Fruit fly (Drosophila melanogaster) whole organism, embryonic: ENCODE results near the gene CG12118.

Experiments
- Atf-2 ChIP-seq: fragments of 200-800 bp; sonication (Bioruptor generic); optimal IDR thresholded peaks from 2 replicates; lab custom pipeline; 2016; ENCODE audit warnings: missing biosample characterization, missing genetic modification characterization
- Awh ChIP-seq: fragments of 200-800 bp; sonication (Bioruptor generic); IDR thresholded peaks from 2 replicates; pipeline ENCODE4, ENCODE4 v1.3.6; 2022; ENCODE audit warnings: missing biosample characterization, missing genetic modification characterization
- Bteb2 ChIP-seq: fragments of 200-800 bp; sonication (Bioruptor generic); optimal IDR thresholded peaks from 2 replicates; lab custom pipeline; 2016; ENCODE audit warnings: missing biosample characterization, missing genetic modification characterization
- CG10366 ChIP-seq: fragments of 200-800 bp; sonication (Bioruptor generic); IDR thresholded peaks from 2 replicates; pipeline ENCODE4 v1.3.6; 2022; ENCODE audit warnings: missing biosample characterization, missing genetic modification characterization
- CG11398 ChIP-seq: fragments of 200-800 bp; sonication (Bioruptor generic); optimal IDR thresholded peaks from 2 replicates; lab custom pipeline; 2016; ENCODE audit warnings: missing biosample characterization, missing genetic modification characterization
- CG11696 ChIP-seq: fragments of 200-800 bp; sonication (Bioruptor generic); IDR thresholded peaks from 2 replicates; pipeline ENCODE4 v1.3.6; 2022; ENCODE audit warnings: missing biosample characterization, missing genetic modification characterization
- CG12391 ChIP-seq: fragments of 200-800 bp; sonication (Bioruptor generic); optimal IDR thresholded peaks from 3 replicates; lab custom pipeline; 2018; ENCODE audit warnings: missing biosample characterization, mild to moderate bottlenecking, missing genetic modification characterization, moderate library complexity
- CG14710 ChIP-seq: fragments of 200-800 bp; sonication (Bioruptor generic); optimal IDR thresholded peaks from 3 replicates; lab custom pipeline; 2019; ENCODE audit warnings: missing biosample characterization, mild to moderate bottlenecking, missing genetic modification characterization, moderate library complexity
- CG15601 ChIP-seq: fragments of 200-800 bp; sonication (Bioruptor generic); optimal IDR thresholded peaks from 3 replicates; lab custom pipeline; 2019; ENCODE audit warnings: missing biosample characterization, mild to moderate bottlenecking, missing genetic modification characterization, moderate library complexity
- CG1602 ChIP-seq: fragments of 200-800 bp; sonication (Bioruptor generic); optimal IDR thresholded peaks from 3 replicates; lab custom pipeline; 2016; ENCODE audit warnings: missing biosample characterization, missing genetic modification characterization
- CG1647 ChIP-seq: fragments of 200-800 bp; sonication (Bioruptor generic); optimal IDR thresholded peaks from 3 replicates; lab custom pipeline; 2016; ENCODE audit warnings: missing biosample characterization, missing genetic modification characterization
- CG16815 ChIP-seq: fragments of 200-800 bp; sonication (Bioruptor generic); optimal IDR thresholded peaks from 3 replicates; lab custom pipeline; 2017; ENCODE audit warnings: missing biosample characterization, mild to moderate bottlenecking, missing genetic modification characterization
- CG16863 ChIP-seq: fragments of 200-800 bp; sonication (Bioruptor generic); optimal IDR thresholded peaks from 3 replicates; lab custom pipeline; 2016; ENCODE audit warnings: missing biosample characterization, missing genetic modification characterization
- CG18262 ChIP-seq: fragments of 200-800 bp; optimal IDR thresholded peaks from 3 replicates; lab custom pipeline; 2019; ENCODE audit warnings: missing biosample characterization, mild to moderate bottlenecking, missing genetic modification characterization, moderate library complexity
- CG31441 ChIP-seq: fragments of 200-800 bp; sonication (Bioruptor generic); IDR thresholded peaks from 2 replicates; pipeline ENCODE4 v1.3.6; 2022; ENCODE audit warnings: missing biosample characterization, missing genetic modification characterization
- CG33213 ChIP-seq: fragments of 200-800 bp; sonication (Bioruptor generic); optimal IDR thresholded peaks from 3 replicates; lab custom pipeline; 2016; ENCODE audit warnings: missing biosample characterization, missing genetic modification characterization
- CG4404 ChIP-seq: fragments of 200-800 bp; sonication (Bioruptor generic); IDR thresholded peaks from 2 replicates; pipeline ENCODE4 v1.3.6; 2022; ENCODE audit warnings: missing biosample characterization, missing genetic modification characterization
- CG4424 ChIP-seq: fragments of 200-800 bp; sonication (Bioruptor generic); optimal IDR thresholded peaks from 3 replicates; lab custom pipeline; 2016; ENCODE audit warnings: missing biosample characterization, missing genetic modification characterization
- CG5245 ChIP-seq: fragments of 200-800 bp; sonication (Bioruptor generic); optimal IDR thresholded peaks from 3 replicates; lab custom pipeline; 2016; ENCODE audit warnings: missing biosample characterization, missing genetic modification characterization
- CG6683 ChIP-seq: fragments of 200-800 bp; sonication (Bioruptor generic); optimal IDR thresholded peaks from 2 replicates; lab custom pipeline; 2017; ENCODE audit warnings: missing biosample characterization, mild to moderate bottlenecking, missing genetic modification characterization, missing genetic modification reagents
- CG8388 ChIP-seq: fragments of 200-800 bp; sonication (Bioruptor generic); optimal IDR thresholded peaks from 2 replicates; lab custom pipeline; 2019; ENCODE audit warnings: missing biosample characterization, mild to moderate bottlenecking, missing genetic modification characterization, moderate library complexity
- Dfd ChIP-seq, 2 experiments: fragments of >200 bp; optimal IDR thresholded peaks; 2 replicates each; lab custom pipeline; 2017; ENCODE audit warnings: missing biosample characterization in 2 of 2, missing genetic modification characterization in 2 of 2
- E2f2 ChIP-seq: fragments of 200-800 bp; sonication (Bioruptor generic); IDR thresholded peaks from 2 replicates; pipeline ENCODE4 v1.3.6; 2022; ENCODE audit warnings: missing biosample characterization, missing genetic modification characterization
- HHEX ChIP-seq: fragments of 200-800 bp; sonication (Bioruptor generic); optimal IDR thresholded peaks from 3 replicates; lab custom pipeline; 2017; ENCODE audit warnings: missing biosample characterization, mild to moderate bottlenecking, missing genetic modification characterization, missing genetic modification reagents
- Jarid2 ChIP-seq: fragments of 200-800 bp; sonication (Bioruptor generic); optimal IDR thresholded peaks from 3 replicates; lab custom pipeline; 2017; ENCODE audit warnings: mild to moderate bottlenecking, missing biosample characterization, missing genetic modification reagents, missing genetic modification characterization
- Myb ChIP-seq: fragments of 200-800 bp; sonication (Bioruptor generic); optimal IDR thresholded peaks from 2 replicates; lab custom pipeline; 2016; ENCODE audit warnings: missing biosample characterization, missing genetic modification characterization
- Neu2 ChIP-seq: fragments of 200-800 bp; sonication (Bioruptor generic); optimal IDR thresholded peaks from 3 replicates; lab custom pipeline; 2016; ENCODE audit warnings: missing biosample characterization, missing genetic modification characterization, borderline replicate concordance
- Nf-YC ChIP-seq: fragments of 200-800 bp; optimal IDR thresholded peaks from 3 replicates; lab custom pipeline; 2019; ENCODE audit warnings: missing biosample characterization, mild to moderate bottlenecking, missing genetic modification characterization, moderate library complexity
- Rx ChIP-seq: fragments of 200-800 bp; sonication (Bioruptor generic); IDR thresholded peaks from 2 replicates; pipeline ENCODE4 v1.3.6; 2022; ENCODE audit warnings: missing biosample characterization, missing genetic modification characterization
- YL-1 ChIP-seq: fragments of 200-800 bp; sonication (Bioruptor generic); optimal IDR thresholded peaks from 3 replicates; lab custom pipeline; 2017; ENCODE audit warnings: missing biosample characterization, mild to moderate bottlenecking, missing genetic modification characterization
- abd-A ChIP-seq: fragments of 200-800 bp; sonication (Bioruptor generic); optimal IDR thresholded peaks from 3 replicates; lab custom pipeline; 2019; ENCODE audit warnings: missing biosample characterization, mild to moderate bottlenecking, missing genetic modification characterization, moderate library complexity
- cad ChIP-seq: fragments of >200 bp; optimal IDR thresholded peaks from 2 replicates; lab custom pipeline; 2017; ENCODE audit warnings: missing biosample characterization, missing genetic modification characterization
- cwo ChIP-seq: fragments of 200-800 bp; sonication (Bioruptor generic); optimal IDR thresholded peaks from 3 replicates; lab custom pipeline; 2017; ENCODE audit warnings: missing biosample characterization, missing genetic modification characterization, mild to moderate bottlenecking, moderate library complexity, missing genetic modification reagents
- danr ChIP-seq: fragments of 200-800 bp; sonication (Bioruptor generic); IDR thresholded peaks from 2 replicates; pipeline ENCODE4 v1.3.6; 2022; ENCODE audit warnings: missing biosample characterization, missing genetic modification characterization
- dati ChIP-seq: fragments of 200-800 bp; sonication (Bioruptor generic); IDR thresholded peaks from 2 replicates; pipeline ENCODE4 v1.3.6; 2022; ENCODE audit warnings: missing biosample characterization, missing genetic modification characterization
- disco-r ChIP-seq: fragments of 200-800 bp; sonication (Bioruptor generic); optimal IDR thresholded peaks from 2 replicates; lab custom pipeline; 2016; ENCODE audit warnings: missing biosample characterization, missing genetic modification characterization
- eyg ChIP-seq: fragments of 200-800 bp; sonication (Bioruptor generic); optimal IDR thresholded peaks from 3 replicates; lab custom pipeline; 2016; ENCODE audit warnings: missing biosample characterization, missing genetic modification characterization
- gcm ChIP-seq: fragments of 200-800 bp; sonication (Bioruptor generic); optimal IDR thresholded peaks from 2 replicates; lab custom pipeline; 2019; ENCODE audit warnings: missing biosample characterization, mild to moderate bottlenecking, missing genetic modification characterization, moderate library complexity
- inv ChIP-seq: fragments of 200-800 bp; sonication (Bioruptor generic); IDR thresholded peaks from 2 replicates; pipeline ENCODE4 v1.3.6; 2022; ENCODE audit warnings: missing biosample characterization, missing genetic modification characterization; ENCODE audit not compliant: partially characterized antibody
- kni ChIP-seq: fragments of 200-800 bp; sonication (Bioruptor generic); optimal IDR thresholded peaks from 3 replicates; lab custom pipeline; 2017; ENCODE audit warnings: mild to moderate bottlenecking, missing biosample characterization, missing genetic modification reagents, missing genetic modification characterization
- pfk ChIP-seq: fragments of 200-800 bp; sonication (Bioruptor generic); optimal IDR thresholded peaks from 2 replicates; lab custom pipeline; 2018; ENCODE audit warnings: missing biosample characterization, mild to moderate bottlenecking, missing genetic modification characterization, moderate library complexity
- pum ChIP-seq: fragments of 200-800 bp; sonication (Bioruptor generic); optimal IDR thresholded peaks from 2 replicates; lab custom pipeline; 2016; ENCODE audit warnings: missing biosample characterization, missing genetic modification characterization
- scrt ChIP-seq: fragments of 200-800 bp; sonication (Bioruptor generic); optimal IDR thresholded peaks from 2 replicates; lab custom pipeline; 2018; ENCODE audit warnings: missing biosample characterization, mild to moderate bottlenecking, missing genetic modification characterization, moderate library complexity
- sima ChIP-seq: fragments of 200-800 bp; sonication (Bioruptor generic); optimal IDR thresholded peaks from 2 replicates; lab custom pipeline; 2016; ENCODE audit warnings: missing biosample characterization, missing genetic modification characterization
- slbo ChIP-seq: fragments of 200-800 bp; sonication (Bioruptor generic); IDR thresholded peaks from 2 replicates; pipeline ENCODE4 v1.3.6; 2022; ENCODE audit warnings: missing biosample characterization, missing genetic modification characterization
- ssp ChIP-seq: fragments of 200-800 bp; sonication (Bioruptor generic); IDR thresholded peaks from 2 replicates; pipeline ENCODE4 v1.3.6; 2022; ENCODE audit warnings: missing biosample characterization, missing genetic modification characterization
- sug ChIP-seq: fragments of 200-800 bp; optimal IDR thresholded peaks from 2 replicates; lab custom pipeline; 2019; ENCODE audit warnings: missing biosample characterization, mild to moderate bottlenecking, missing genetic modification characterization, moderate library complexity
- tin ChIP-seq: fragments of 200-800 bp; sonication (Bioruptor generic); optimal IDR thresholded peaks from 3 replicates; lab custom pipeline; 2016; ENCODE audit warnings: missing biosample characterization, missing genetic modification characterization
- tll ChIP-seq, 2 experiments: fragments of 200-800 bp in 1 of 2; fragments of >200 bp in 1 of 2; sonication (Bioruptor generic) in 1 of 2; optimal IDR thresholded peaks; 2 replicates each; lab custom pipeline; 2017 to 2019; ENCODE audit warnings: missing biosample characterization in 2 of 2, missing genetic modification characterization in 2 of 2, mild to moderate bottlenecking in 1 of 2, moderate library complexity in 1 of 2
- unc-4 ChIP-seq: fragments of 200-800 bp; sonication (Bioruptor generic); IDR thresholded peaks from 2 replicates; pipeline ENCODE4 v1.3.6; 2022; ENCODE audit warnings: missing biosample characterization, missing genetic modification characterization; ENCODE audit not compliant: partially characterized antibody

The CG12118 gene

DNA sequence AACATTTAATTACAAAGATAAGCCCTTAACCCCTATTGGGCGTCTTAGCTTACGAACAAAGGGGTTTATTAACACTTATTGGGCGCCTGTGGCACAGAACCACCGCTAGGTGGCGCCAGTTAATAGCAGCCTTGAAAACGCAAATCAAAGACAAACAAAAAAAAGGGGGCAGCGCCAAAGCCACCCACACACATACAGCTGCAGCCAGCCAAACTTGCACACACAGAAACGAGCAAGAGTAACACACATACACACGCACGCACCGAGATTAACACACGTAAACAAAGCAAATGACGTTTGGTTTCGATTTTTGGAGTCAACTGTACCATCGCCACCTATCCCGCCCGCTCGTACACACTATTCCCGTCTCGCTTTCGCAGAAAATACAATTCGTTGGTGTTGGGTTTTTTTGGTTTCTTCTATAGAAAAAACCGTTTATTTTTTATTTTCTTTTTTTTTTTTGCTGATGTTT, 44.1 kb downstream of the CG12118 start (continued):
- TF ChIP-seq CG18262 (peak; percentile 11), pum (GFP tag; lab: Kevin White, UChicago) (no peak), CG11696 (GFP tag; lab: Robert Waterston, UW) (0 out of 2 replicates have a peak, but pooled peaks have one; percentile 29), inv (no peak), slbo (GFP tag; lab: Robert Waterston, UW) (peak; percentile 44; the same call in 1 of the 2 replicates), CG4424 (GFP tag; lab: Kevin White, UChicago) (no peak), CG33213 (GFP tag; lab: Kevin White, UChicago) (no peak), Nf-YC (peak; percentile 76), CG1602 (no peak), abd-A (tag; lab: Kevin White, UChicago) (no peak), CG14710 (tag; lab: Kevin White, UChicago) (peak; percentile 15), YL-1 (GFP tag; lab: Kevin White, UChicago) (peak; percentile 58), Rx (GFP tag; lab: Robert Waterston, UW) (no peak), CG11398 (GFP tag; lab: Kevin White, UChicago) (no peak), Awh (GFP tag; lab: Robert Waterston, UW) (no peak; the same call in 1 of the 2 replicates), E2f2 (GFP tag; lab: Robert Waterston, UW) (peak; percentile 30; the same call in 1 of the 2 replicates), eyg (GFP tag; lab: Kevin White, UChicago) (no peak), tll (GFP tag; optimal IDR thresholded peaks at IDR 0.05; lab: Kevin White, UChicago) (peak in 1 of 2 experiments; percentile 22), CG10366 (GFP tag; lab: Robert Waterston, UW) (0 out of 2 replicates have a peak, but pooled peaks have one; percentile 18), scrt (peak; percentile 12), CG31441 (GFP tag; lab: Robert Waterston, UW) (0 out of 2 replicates have a peak, but pooled peaks have one; percentile 14), dati (GFP tag; lab: Robert Waterston, UW) (no peak), disco-r (no peak), Bteb2 (peak; percentile 17), CG6683 (GFP tag; lab: Kevin White, UChicago) (no peak), tin (GFP tag; lab: Kevin White, UChicago) (no peak), CG8388 (GFP tag; lab: Kevin White, UChicago) (no peak), CG15601 (peak; percentile 24), danr (GFP tag; lab: Robert Waterston, UW) (no peak), HHEX (GFP tag; lab: Kevin White, UChicago) (peak; percentile 3), CG4404 (GFP tag; lab: Robert Waterston, UW) (no peak), Atf-2 (no peak), pfk (GFP tag; lab: Kevin White, UChicago) (no peak), cwo (GFP tag; lab: Kevin White, UChicago) (peak; percentile 39), Neu2 (no peak), Jarid2 (GFP tag; lab: Kevin White, UChicago) (no peak), gcm (GFP tag; lab: Kevin White, UChicago) (peak; percentile 39), Myb (GFP tag; lab: Kevin White, UChicago) (no peak), CG16863 (GFP tag; lab: Kevin White, UChicago) (no peak), sug (peak; percentile 33), sima (no peak), CG5245 (no peak), unc-4 (GFP tag; lab: Robert Waterston, UW) (0 out of 2 replicates have a peak, but pooled peaks have one; percentile 23), CG12391 (peak; percentile 31), kni (GFP tag; lab: Kevin White, UChicago) (peak; percentile 76), cad (GFP tag; lab: Kevin White, UChicago) (no peak), Dfd (GFP tag; optimal IDR thresholded peaks at IDR 0.05; lab: Kevin White, UChicago) (no peak), CG16815 (GFP tag; lab: Kevin White, UChicago) (no peak), CG1647 (no peak), ssp (GFP tag; lab: Robert Waterston, UW) (no peak)
